Fruit fly (Drosophila melanogaster): Measurements from ENCODE around the gene Sdic2.
"Not testable (repeated sequence)": the region's sequence is repeated elsewhere in the genome, so short reads cannot be mapped to it uniquely, and the experiment has no call there.

Sdic2 gene

dm6 chrX:20162586-20162985 is 23.7 kb downstream of the Sdic2 start:
- TF ChIP-seq psq (optimal IDR thresholded peaks at IDR 0.05) (no peak), insv (optimal IDR thresholded peaks at IDR 0.05) (no peak), ttk (optimal IDR thresholded peaks at IDR 0.05) (no peak), Sin3A (optimal IDR thresholded peaks at IDR 0.05) (no peak), Myc (optimal IDR thresholded peaks at IDR 0.05) (no peak), h (optimal IDR thresholded peaks at IDR 0.05) (no peak)

- TF ChIP-seq h (optimal IDR thresholded peaks at IDR 0.05) (no peak), Sin3A (optimal IDR thresholded peaks at IDR 0.05) (no peak), psq (optimal IDR thresholded peaks at IDR 0.05) (no peak), insv (optimal IDR thresholded peaks at IDR 0.05) (no peak), Myc (optimal IDR thresholded peaks at IDR 0.05) (no peak), ttk (optimal IDR thresholded peaks at IDR 0.05) (no peak)
These were observed 26.6 kb downstream of the Sdic2 start, which contains the start of gene Rab35 for dm6 chrX:20159679-20160140. Rab35 (minus strand) TSS chrX:20159872.

dm6 chrX:20158943-20159385 is 27.3 kb downstream of the Sdic2 start:
- TF ChIP-seq insv (optimal IDR thresholded peaks at IDR 0.05) (no peak), ttk (optimal IDR thresholded peaks at IDR 0.05) (no peak), Sin3A (optimal IDR thresholded peaks at IDR 0.05) (no peak), h (optimal IDR thresholded peaks at IDR 0.05) (no peak), Myc (optimal IDR thresholded peaks at IDR 0.05) (no peak), psq (optimal IDR thresholded peaks at IDR 0.05) (no peak)

DNA sequence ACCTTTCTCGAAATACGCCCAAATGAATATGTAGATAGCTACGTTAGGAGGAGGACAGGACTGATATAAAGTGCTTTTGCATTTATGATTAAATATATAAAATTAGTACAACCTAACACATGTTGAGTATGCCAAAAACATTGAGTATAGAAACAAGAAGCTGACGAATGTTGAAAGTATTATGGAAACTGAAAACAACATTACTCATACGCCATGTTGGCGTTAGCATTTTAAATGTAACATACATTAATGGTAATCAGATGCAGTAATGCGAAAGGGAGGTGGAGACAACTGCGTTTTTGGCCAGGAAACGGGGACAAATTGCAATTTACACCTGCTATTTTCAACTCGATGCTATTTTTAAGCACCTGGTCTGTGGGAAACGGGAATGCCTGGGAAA is 27.8 kb downstream of the Sdic2 start:
- TF ChIP-seq Myc (optimal IDR thresholded peaks at IDR 0.05) (no peak), ttk (optimal IDR thresholded peaks at IDR 0.05) (no peak), insv (optimal IDR thresholded peaks at IDR 0.05) (no peak), psq (optimal IDR thresholded peaks at IDR 0.05) (no peak), Sin3A (optimal IDR thresholded peaks at IDR 0.05) (no peak), h (optimal IDR thresholded peaks at IDR 0.05) (no peak)

DNA sequence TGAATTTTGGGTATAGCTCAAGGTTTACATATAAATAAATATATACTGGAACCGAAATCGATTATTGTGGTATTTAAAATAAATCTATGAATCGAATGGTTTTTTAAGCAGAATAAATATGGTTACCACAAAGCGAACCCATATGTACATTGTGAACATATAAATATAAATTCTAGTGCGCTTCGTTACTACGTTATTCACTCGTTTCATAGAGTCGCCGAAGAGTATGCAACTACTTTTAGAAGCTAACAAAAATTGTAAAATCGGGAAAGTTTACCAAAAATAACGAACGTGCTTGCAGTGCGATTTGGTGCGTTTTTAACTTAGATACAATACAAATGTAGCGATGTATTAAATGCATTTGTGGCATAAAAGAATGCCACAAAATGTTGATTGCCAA is 30.3 kb downstream of the Sdic2 start:
- no peak for TF ChIP-seq psq (optimal IDR thresholded peaks at IDR 0.05)
- TF ChIP-seq insv (optimal IDR thresholded peaks at IDR 0.05) = no peak
- no peak for TF ChIP-seq Myc (optimal IDR thresholded peaks at IDR 0.05)
- TF ChIP-seq Sin3A (optimal IDR thresholded peaks at IDR 0.05) = no peak
- no peak for TF ChIP-seq h (optimal IDR thresholded peaks at IDR 0.05)
- no peak for TF ChIP-seq ttk (optimal IDR thresholded peaks at IDR 0.05)

DNA sequence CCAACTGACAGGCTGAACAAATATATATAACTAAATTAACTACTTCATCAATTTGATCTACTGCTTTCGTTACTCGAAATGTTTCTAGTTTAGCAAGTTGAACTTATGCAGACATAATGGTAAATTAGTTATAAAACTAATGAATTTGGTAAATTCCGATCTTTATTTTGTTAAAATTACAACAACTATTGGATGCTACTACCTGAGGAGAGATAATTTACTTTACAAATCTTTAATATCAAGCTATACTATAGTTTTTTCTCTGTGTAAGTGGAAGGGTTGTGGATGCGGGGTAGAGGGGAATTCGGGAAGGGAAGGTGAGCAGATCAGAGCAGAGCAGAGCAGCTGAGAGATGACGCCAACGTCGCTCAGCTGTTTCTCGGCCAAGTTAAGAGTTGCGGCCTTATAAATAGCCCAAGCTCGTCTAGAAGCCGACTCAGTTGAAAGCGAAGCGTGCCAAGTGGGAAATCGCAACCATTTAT is 38.6 kb downstream of the Sdic2 start, which contains the start of gene aspr:
Gene aspr, plus strand, starts transcription at position 432 of the 482 bp plus-strand sequence.
- TF ChIP-seq ttk (optimal IDR thresholded peaks at IDR 0.05) (no peak), Sin3A (optimal IDR thresholded peaks at IDR 0.05) (no peak), psq (optimal IDR thresholded peaks at IDR 0.05) (no peak), Myc (optimal IDR thresholded peaks at IDR 0.05) (no peak), h (optimal IDR thresholded peaks at IDR 0.05) (no peak), insv (optimal IDR thresholded peaks at IDR 0.05) (no peak)

dm6 chrX:20143088-20143487 is 43.2 kb downstream of the Sdic2 start, which contains the start of gene Or19a:
Or19a (minus strand) TSS chrX:20143188.
- TF ChIP-seq psq, Myc, insv (optimal IDR thresholded peaks at IDR 0.05): not testable (repeated sequence)

- TF ChIP-seq Sin3A (optimal IDR thresholded peaks at IDR 0.05) = no peak
- no peak for TF ChIP-seq insv (optimal IDR thresholded peaks at IDR 0.05)
- no peak for TF ChIP-seq psq (optimal IDR thresholded peaks at IDR 0.05)
- no peak for TF ChIP-seq ttk (optimal IDR thresholded peaks at IDR 0.05)
- no peak for TF ChIP-seq Myc (optimal IDR thresholded peaks at IDR 0.05)
- TF ChIP-seq h (optimal IDR thresholded peaks at IDR 0.05) = no peak
These were observed 45.6 kb downstream of the Sdic2 start, which contains the start of gene CG34332 for dm6 chrX:20140710-20141109. CG34332 (plus strand) TSS chrX:20141010.

dm6 chrX:20139493-20139892 is 46.8 kb downstream of the Sdic2 start, which contains the start of gene CG42583:
CG42583 (plus strand) TSS chrX:20139793.
- no peak for TF ChIP-seq insv (optimal IDR thresholded peaks at IDR 0.05)

DNA sequence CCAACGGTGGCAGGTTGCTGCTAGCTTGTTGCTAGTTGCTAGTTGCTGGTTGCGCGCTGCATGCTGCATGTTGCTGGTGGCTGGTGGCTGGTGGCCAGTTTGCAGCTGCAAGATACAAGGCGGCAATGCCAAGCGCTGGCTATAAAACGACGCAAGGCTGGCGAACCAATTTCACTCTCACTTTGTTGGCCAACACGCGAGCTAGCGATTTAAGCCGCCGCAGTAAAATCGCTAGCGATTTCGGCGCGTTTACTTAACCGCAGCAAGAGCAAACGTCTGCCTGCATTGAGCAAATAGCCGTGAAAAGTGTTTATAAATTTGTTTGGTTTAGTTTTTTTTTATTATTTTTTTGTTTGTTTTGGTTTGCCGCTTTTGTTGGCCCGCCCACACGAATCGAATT is 52.9 kb downstream of the Sdic2 start, which contains the start of gene CG15322:
Gene CG15322, plus strand, starts transcription at position 148 of the 400 bp plus-strand sequence.
- TF ChIP-seq Sin3A (optimal IDR thresholded peaks at IDR 0.05) (no peak), psq (optimal IDR thresholded peaks at IDR 0.05) (no peak), insv (optimal IDR thresholded peaks at IDR 0.05) (no peak), ttk (optimal IDR thresholded peaks at IDR 0.05) (no peak), h (optimal IDR thresholded peaks at IDR 0.05) (no peak), Myc (optimal IDR thresholded peaks at IDR 0.05) (no peak)
